Fruit fly (Drosophila melanogaster) whole organism, pupa: ENCODE data around the gene CG32845.

ENCODE experiments used
- CG12605 ChIP-seq: fragments of 200-800 bp; sonication (Bioruptor generic); IDR thresholded peaks from 2 replicates; pipeline ENCODE4 v1.3.6; 2022; ENCODE audit warnings: missing biosample characterization, missing genetic modification characterization
- CG13204 ChIP-seq: fragments of 200-800 bp; sonication (Bioruptor generic); optimal IDR thresholded peaks from 2 replicates; lab custom pipeline; 2018; ENCODE audit warnings: missing biosample characterization, mild to moderate bottlenecking, missing genetic modification characterization, moderate library complexity
- CG14655 ChIP-seq: fragments of 200-800 bp; sonication (Bioruptor generic); optimal IDR thresholded peaks from 3 replicates; lab custom pipeline; 2017; ENCODE audit warnings: mild to moderate bottlenecking, missing biosample characterization, missing genetic modification reagents, missing genetic modification characterization
- CG15710 ChIP-seq: fragments of 200-800 bp; sonication (Bioruptor generic); optimal IDR thresholded peaks from 2 replicates; lab custom pipeline; 2018; ENCODE audit warnings: missing biosample characterization, mild to moderate bottlenecking, missing genetic modification characterization, moderate library complexity
- CG34367 ChIP-seq: fragments of 200-800 bp; sonication (Bioruptor generic); optimal IDR thresholded peaks from 2 replicates; lab custom pipeline; 2018; ENCODE audit warnings: missing biosample characterization, mild to moderate bottlenecking, missing genetic modification characterization
- CG8159 ChIP-seq: fragments of 200-800 bp; sonication (Bioruptor generic); optimal IDR thresholded peaks from 3 replicates; lab custom pipeline; 2018; ENCODE audit warnings: missing biosample characterization, mild to moderate bottlenecking, missing genetic modification characterization, moderate library complexity
- EcR ChIP-seq: fragments of 200-800 bp; sonication (Bioruptor generic); optimal IDR thresholded peaks from 3 replicates; lab custom pipeline; 2019; ENCODE audit warnings: missing biosample characterization, missing genetic modification characterization, mild to moderate bottlenecking, moderate library complexity, missing genetic modification reagents
- Snoo ChIP-seq: fragments of 200-800 bp; sonication (Bioruptor generic); optimal IDR thresholded peaks from 3 replicates; lab custom pipeline; 2017; ENCODE audit warnings: missing biosample characterization, mild to moderate bottlenecking, missing genetic modification characterization, inconsistent platforms
- gl ChIP-seq: fragments of 200-800 bp; sonication (Bioruptor generic); optimal IDR thresholded peaks from 2 replicates; lab custom pipeline; 2018; ENCODE audit warnings: missing biosample characterization, mild to moderate bottlenecking, missing genetic modification characterization
- rn ChIP-seq: fragments of 200-800 bp; sonication (Bioruptor generic); IDR thresholded peaks from 2 replicates; pipeline ENCODE4 v1.3.6; 2022; ENCODE audit warnings: missing biosample characterization, missing genetic modification characterization

DNA sequence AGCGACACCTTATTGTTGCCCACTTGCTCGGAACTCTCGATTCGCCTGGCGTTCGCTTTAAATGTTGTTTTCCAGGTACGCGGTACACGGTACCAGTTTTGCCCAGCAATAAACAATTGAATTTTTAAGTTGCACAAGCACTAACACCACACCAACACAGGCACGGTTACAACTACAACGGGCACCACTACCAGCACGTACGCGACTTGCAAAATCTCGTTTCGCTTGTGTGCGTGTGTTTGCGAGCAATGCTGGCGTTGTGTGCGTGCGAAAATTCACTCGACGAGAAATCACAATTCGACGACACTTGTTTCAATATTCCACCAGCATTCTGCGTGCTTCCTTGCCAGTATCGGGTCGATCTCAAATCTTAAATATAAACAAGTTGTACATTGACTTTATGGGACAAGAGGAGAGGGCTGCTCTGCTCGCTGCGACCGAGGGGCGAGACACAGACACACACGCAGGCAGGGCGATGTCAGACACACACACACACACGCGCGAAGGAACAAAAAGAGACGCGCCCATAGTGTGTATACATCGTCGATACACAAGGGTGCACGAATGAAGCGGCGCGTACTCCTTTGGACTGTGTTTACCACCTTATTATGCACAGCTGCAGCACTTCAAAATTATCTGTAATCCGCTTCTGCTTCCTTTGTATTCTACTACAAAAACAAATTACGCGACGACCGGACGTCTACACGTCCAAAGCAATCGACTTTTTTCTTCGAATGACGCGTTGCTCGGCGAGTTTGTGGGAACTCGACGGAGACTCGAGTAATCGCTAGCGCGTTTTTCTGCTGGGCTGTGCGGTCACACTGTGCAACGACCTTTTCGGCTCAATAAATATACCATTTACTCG, 46.2 kb upstream of the CG32845 start, which contains the start of gene fwd:
- no peak for TF ChIP-seq CG14655 (GFP tag; lab: Kevin White, UChicago)
- no peak for TF ChIP-seq Snoo (tag; lab: Kevin White, UChicago)
- TF ChIP-seq rn (GFP tag; lab: Robert Waterston, UW) = no peak
- TF ChIP-seq CG13204 (GFP tag; lab: Kevin White, UChicago) = no peak
- 0 out of 2 replicates have a peak, but pooled peaks have one; percentile 14 for TF ChIP-seq CG12605 (GFP tag; lab: Robert Waterston, UW)
- no peak for TF ChIP-seq CG34367 (tag; lab: Kevin White, UChicago)
- TF ChIP-seq CG15710 = no peak
- peak; percentile 63 for TF ChIP-seq EcR (GFP tag; lab: Kevin White, UChicago)
- no peak for TF ChIP-seq gl (tag; lab: Kevin White, UChicago)
- TF ChIP-seq CG8159 (tag; lab: Kevin White, UChicago) = peak; percentile 30
